Fruit fly (Drosophila melanogaster) whole organism, embryonic: ENCODE measurements around the gene CG33640.

ENCODE experiments used
- CG10366 ChIP-seq: fragments of 200-800 bp; sonication (Bioruptor generic); IDR thresholded peaks from 2 replicates; pipeline ENCODE4 v1.3.6; 2022; ENCODE audit warnings: missing biosample characterization, missing genetic modification characterization
- CG12071 ChIP-seq: fragments of 200-800 bp; sonication (Bioruptor generic); optimal IDR thresholded peaks from 3 replicates; lab custom pipeline; 2018; ENCODE audit warnings: missing biosample characterization, mild to moderate bottlenecking, missing genetic modification characterization
- CG13287 ChIP-seq: fragments of 200-800 bp; sonication (Bioruptor generic); IDR thresholded peaks from 2 replicates; pipeline ENCODE4 v1.3.6; 2022; ENCODE audit warnings: missing biosample characterization, missing genetic modification characterization; ENCODE audit not compliant: partially characterized antibody
- CG13624 ChIP-seq: fragments of 200-800 bp; sonication (Bioruptor generic); optimal IDR thresholded peaks from 2 replicates; lab custom pipeline; 2016; ENCODE audit warnings: missing biosample characterization, missing genetic modification characterization
- CG15696 ChIP-seq: fragments of 200-800 bp; sonication (Bioruptor generic); optimal IDR thresholded peaks from 2 replicates; lab custom pipeline; 2019; ENCODE audit warnings: missing biosample characterization, mild to moderate bottlenecking, missing genetic modification characterization, moderate library complexity
- CG17359 ChIP-seq: fragments of 200-800 bp; sonication (Bioruptor generic); optimal IDR thresholded peaks from 3 replicates; lab custom pipeline; 2018; ENCODE audit warnings: missing biosample characterization, mild to moderate bottlenecking, missing genetic modification characterization, moderate library complexity
- CG1792 ChIP-seq: fragments of 200-800 bp; sonication (Bioruptor generic); optimal IDR thresholded peaks from 2 replicates; lab custom pipeline; 2016; ENCODE audit warnings: missing biosample characterization, missing genetic modification characterization
- CG18011 ChIP-seq: fragments of 200-800 bp; sonication (Bioruptor generic); optimal IDR thresholded peaks from 2 replicates; lab custom pipeline; 2017; ENCODE audit warnings: missing biosample characterization, missing genetic modification characterization, mild to moderate bottlenecking, moderate library complexity, missing genotype
- CG2116 ChIP-seq: fragments of 200-800 bp; sonication (Bioruptor generic); optimal IDR thresholded peaks from 3 replicates; lab custom pipeline; 2018; ENCODE audit warnings: missing biosample characterization, mild to moderate bottlenecking, missing genetic modification characterization
- CG32767 ChIP-seq: fragments of 200-800 bp; sonication (Bioruptor generic); IDR thresholded peaks from 2 replicates; pipeline ENCODE4 v1.3.6; 2022; ENCODE audit warnings: missing biosample characterization, missing genetic modification characterization
- CG34376 ChIP-seq: fragments of 200-800 bp; sonication (Bioruptor generic); optimal IDR thresholded peaks from 2 replicates; lab custom pipeline; 2018; ENCODE audit warnings: missing biosample characterization, mild to moderate bottlenecking, missing genetic modification characterization
- CG3847 ChIP-seq: fragments of 200-800 bp; sonication (Bioruptor generic); IDR thresholded peaks from 2 replicates; pipeline ENCODE4 v1.3.6; 2022; ENCODE audit warnings: missing biosample characterization, missing genetic modification characterization
- CG3995 ChIP-seq: fragments of 200-800 bp; sonication (Bioruptor generic); optimal IDR thresholded peaks from 3 replicates; lab custom pipeline; 2016; ENCODE audit warnings: missing biosample characterization, missing genetic modification characterization
- CG4328 ChIP-seq: fragments of 200-800 bp; sonication (Bioruptor generic); optimal IDR thresholded peaks from 3 replicates; lab custom pipeline; 2017; ENCODE audit warnings: missing biosample characterization, missing genetic modification reagents, missing genetic modification characterization
- CG4360 ChIP-seq: fragments of 200-800 bp; sonication (Bioruptor generic); IDR thresholded peaks from 2 replicates; pipeline ENCODE4 v1.3.6; 2022; ENCODE audit warnings: missing biosample characterization, missing genetic modification characterization
- CG5953 ChIP-seq: fragments of 200-800 bp; sonication (Bioruptor generic); IDR thresholded peaks from 2 replicates; pipeline ENCODE4 v1.3.6; 2022; ENCODE audit warnings: missing biosample characterization, missing genetic modification characterization
- CG7987 ChIP-seq: fragments of 200-800 bp; sonication (Bioruptor generic); optimal IDR thresholded peaks from 2 replicates; lab custom pipeline; 2018; ENCODE audit warnings: missing biosample characterization, mild to moderate bottlenecking, missing genetic modification characterization, moderate library complexity
- CG8359 ChIP-seq: fragments of 200-800 bp; sonication (Bioruptor generic); optimal IDR thresholded peaks from 2 replicates; lab custom pipeline; 2017; ENCODE audit warnings: missing biosample characterization, mild to moderate bottlenecking, missing genetic modification characterization, borderline replicate concordance
- CG9215 ChIP-seq: fragments of 200-800 bp; sonication (Bioruptor generic); IDR thresholded peaks from 2 replicates; pipeline ENCODE4 v1.3.6; 2022; ENCODE audit warnings: missing biosample characterization, missing genetic modification characterization
- D19A ChIP-seq: fragments of 200-800 bp; optimal IDR thresholded peaks from 3 replicates; lab custom pipeline; 2019; ENCODE audit warnings: missing biosample characterization, mild to moderate bottlenecking, missing genetic modification characterization, moderate library complexity
- Drgx ChIP-seq: fragments of 200-800 bp; sonication (Bioruptor generic); IDR thresholded peaks from 2 replicates; pipeline ENCODE4 v1.3.6; 2022; ENCODE audit warnings: missing biosample characterization, missing genetic modification characterization
- Hmr ChIP-seq: fragments of 200-800 bp; sonication (Bioruptor generic); optimal IDR thresholded peaks from 3 replicates; lab custom pipeline; 2017; ENCODE audit warnings: mild to moderate bottlenecking, missing biosample characterization, missing genetic modification reagents, missing genetic modification characterization
- Hmx ChIP-seq: fragments of 200-800 bp; sonication (Bioruptor generic); optimal IDR thresholded peaks from 2 replicates; lab custom pipeline; 2016; ENCODE audit warnings: missing biosample characterization, missing genetic modification characterization
- MTF-1 ChIP-seq: fragments of 200-800 bp; sonication (Bioruptor generic); optimal IDR thresholded peaks from 2 replicates; lab custom pipeline; 2018; ENCODE audit warnings: missing biosample characterization, mild to moderate bottlenecking, missing genetic modification characterization, borderline replicate concordance
- Max ChIP-seq: fragments of 200-800 bp; sonication (Bioruptor generic); optimal IDR thresholded peaks from 2 replicates; lab custom pipeline; 2016; ENCODE audit warnings: missing biosample characterization, mild to moderate bottlenecking, missing genetic modification characterization
- NC2β ChIP-seq: fragments of 200-800 bp; sonication (Bioruptor generic); optimal IDR thresholded peaks from 2 replicates; lab custom pipeline; 2016; ENCODE audit warnings: missing biosample characterization, missing genetic modification characterization
- Trl ChIP-seq, 3 experiments: fragments of >200 bp in 2 of 3; fragments of 200-800 bp in 1 of 3; sonication (Bioruptor generic) in 1 of 3; optimal IDR thresholded peaks; 2 replicates in 1 of 3; 3 replicates in 2 of 3; lab custom pipeline; 2016 to 2017; ENCODE audit warnings: missing biosample characterization in 1 of 3, missing genetic modification characterization in 1 of 3
- Vsx1 ChIP-seq: fragments of 200-800 bp; sonication (Bioruptor generic); optimal IDR thresholded peaks from 2 replicates; lab custom pipeline; 2017; ENCODE audit warnings: missing biosample characterization, mild to moderate bottlenecking, missing genetic modification characterization, missing genetic modification reagents
- Xbp1 ChIP-seq: fragments of 200-800 bp; sonication (Bioruptor generic); optimal IDR thresholded peaks from 3 replicates; lab custom pipeline; 2016; ENCODE audit warnings: missing biosample characterization, mild to moderate bottlenecking, missing genetic modification characterization
- ato ChIP-seq: fragments of 200-800 bp; sonication (Bioruptor generic); IDR thresholded peaks from 2 replicates; pipeline ENCODE4 v1.3.6; 2022; ENCODE audit warnings: missing biosample characterization, missing genetic modification characterization; ENCODE audit not compliant: partially characterized antibody
- bowl ChIP-seq: fragments of 200-800 bp; sonication (Bioruptor generic); IDR thresholded peaks from 2 replicates; pipeline ENCODE4 v1.3.6; 2022; ENCODE audit warnings: missing biosample characterization, missing genetic modification characterization
- chinmo ChIP-seq: fragments of 200-800 bp; sonication (Bioruptor generic); IDR thresholded peaks from 4 replicates; pipeline ENCODE4 v1.3.6; 2022; ENCODE audit warnings: missing biosample characterization, missing genetic modification characterization; ENCODE audit not compliant: partially characterized antibody
- crol ChIP-seq: fragments of 200-800 bp; sonication (Bioruptor generic); IDR thresholded peaks from 2 replicates; pipeline ENCODE4 v1.3.6; 2022; ENCODE audit warnings: missing biosample characterization, missing genetic modification characterization
- da ChIP-seq: fragments of 200-800 bp; sonication (Bioruptor generic); optimal IDR thresholded peaks from 2 replicates; lab custom pipeline; 2016; ENCODE audit warnings: missing biosample characterization, missing genetic modification characterization
- esg ChIP-seq: fragments of 200-800 bp; sonication (Bioruptor generic); conservative IDR thresholded peaks from 2 replicates; pipeline ENCODE4 v1.3.6; 2022; ENCODE audit warnings: missing biosample characterization, missing genetic modification characterization
- ftz-f1 ChIP-seq: fragments of 200-800 bp; sonication (Bioruptor generic); optimal IDR thresholded peaks from 2 replicates; lab custom pipeline; 2016; ENCODE audit warnings: missing biosample characterization, missing genetic modification characterization
- hkb ChIP-seq, 2 experiments: fragments of 200-800 bp in 1 of 2; fragments of >200 bp in 1 of 2; sonication (Bioruptor generic) in 1 of 2; IDR thresholded peaks in 1 of 2; optimal IDR thresholded peaks in 1 of 2; 2 replicates each; pipeline versions ENCODE4 v1.3.6 to Lab custom; 2017 to 2022; ENCODE audit warnings: missing biosample characterization in 1 of 2, missing genetic modification characterization in 1 of 2
- lab ChIP-seq: fragments of 200-800 bp; sonication (Bioruptor generic); optimal IDR thresholded peaks from 3 replicates; lab custom pipeline; 2017; ENCODE audit warnings: missing biosample characterization, missing genetic modification characterization, mild to moderate bottlenecking, moderate library complexity, missing genetic modification reagents
- nom ChIP-seq: fragments of 200-800 bp; sonication (Bioruptor generic); optimal IDR thresholded peaks from 2 replicates; lab custom pipeline; 2017; ENCODE audit warnings: missing biosample characterization, missing genetic modification characterization, mild to moderate bottlenecking, moderate library complexity, missing genetic modification reagents
- oc ChIP-seq: fragments of 200-800 bp; sonication (Bioruptor generic); optimal IDR thresholded peaks from 2 replicates; lab custom pipeline; 2018; ENCODE audit warnings: missing biosample characterization, mild to moderate bottlenecking, missing genetic modification characterization, moderate library complexity
- p53 ChIP-seq: fragments of 200-800 bp; sonication (Bioruptor generic); optimal IDR thresholded peaks from 2 replicates; lab custom pipeline; 2016; ENCODE audit warnings: missing biosample characterization, missing genetic modification characterization
- sd ChIP-seq: fragments of 200-800 bp; sonication (Bioruptor generic); optimal IDR thresholded peaks from 3 replicates; lab custom pipeline; 2018; ENCODE audit warnings: missing biosample characterization, mild to moderate bottlenecking, missing genetic modification characterization, moderate library complexity
- sens ChIP-seq: fragments of 200-800 bp; sonication (Bioruptor generic); peaks from one replicate; lab custom pipeline; 2016; ENCODE audit warnings: missing biosample characterization, missing genetic modification characterization
- sens-2 ChIP-seq: fragments of 200-800 bp; sonication (Bioruptor generic); IDR thresholded peaks from 2 replicates; pipeline ENCODE4 v1.3.6; 2022; ENCODE audit warnings: missing biosample characterization, missing genetic modification characterization
- slou ChIP-seq: fragments of 200-800 bp; sonication (Bioruptor generic); optimal IDR thresholded peaks from 3 replicates; lab custom pipeline; 2016; ENCODE audit warnings: missing biosample characterization, missing genetic modification characterization
- stwl ChIP-seq: fragments of 200-800 bp; sonication (Bioruptor generic); optimal IDR thresholded peaks from 3 replicates; lab custom pipeline; 2018; ENCODE audit warnings: missing biosample characterization, mild to moderate bottlenecking, missing genetic modification characterization, moderate library complexity
- tap ChIP-seq: fragments of 200-800 bp; optimal IDR thresholded peaks from 3 replicates; lab custom pipeline; 2019; ENCODE audit warnings: missing biosample characterization, mild to moderate bottlenecking, missing genetic modification characterization, moderate library complexity
- tin ChIP-seq: fragments of 200-800 bp; sonication (Bioruptor generic); optimal IDR thresholded peaks from 3 replicates; lab custom pipeline; 2016; ENCODE audit warnings: missing biosample characterization, missing genetic modification characterization
- tx ChIP-seq: fragments of 200-800 bp; sonication (Bioruptor generic); optimal IDR thresholded peaks from 2 replicates; lab custom pipeline; 2016; ENCODE audit warnings: missing biosample characterization, missing genetic modification characterization
- wek ChIP-seq: fragments of 200-800 bp; sonication (Bioruptor generic); optimal IDR thresholded peaks from 3 replicates; lab custom pipeline; 2018; ENCODE audit warnings: missing biosample characterization, mild to moderate bottlenecking, missing genetic modification characterization, moderate library complexity

CG33640 gene

dm6 chr2L:13549973-13550458 lies 22.4 kb downstream of the CG33640 start, which contains the start of gene kuz (continued):
- TF ChIP-seq Vsx1: peak; percentile 44
- peak; percentile 61 for TF ChIP-seq lab (GFP tag; lab: Kevin White, UChicago)
- peak; percentile 42 for TF ChIP-seq wek (GFP tag; lab: Kevin White, UChicago)
- TF ChIP-seq CG17359 (tag; lab: Kevin White, UChicago): peak; percentile 42
- peak; percentile 54 for TF ChIP-seq MTF-1 (GFP tag; lab: Kevin White, UChicago)
- TF ChIP-seq crol (GFP tag; lab: Robert Waterston, UW): no peak
- TF ChIP-seq stwl (tag; lab: Kevin White, UChicago): peak; percentile 37
- TF ChIP-seq NC2β: peak; percentile 24
- TF ChIP-seq CG2116: no peak
- no peak for TF ChIP-seq CG18011 (GFP tag; lab: Kevin White, UChicago)
- TF ChIP-seq CG12071 (GFP tag; lab: Kevin White, UChicago): peak; percentile 32
- TF ChIP-seq CG4328 (GFP tag; lab: Kevin White, UChicago): peak; percentile 37
- no peak for TF ChIP-seq tin (GFP tag; lab: Kevin White, UChicago)
- no peak for TF ChIP-seq CG3995 (GFP tag; lab: Kevin White, UChicago)
- peak; percentile 27; the same call in 1 of the 2 replicates for TF ChIP-seq sens-2
- TF ChIP-seq sd (tag; lab: Kevin White, UChicago): peak; percentile 63
- peak; percentile 75 for TF ChIP-seq CG32767 (GFP tag; lab: Robert Waterston, UW)
- TF ChIP-seq CG15696 (tag; lab: Kevin White, UChicago): no peak
- TF ChIP-seq D19A (tag; lab: Kevin White, UChicago): peak; percentile 53
- peak; percentile 66; the same call in 1 of the 2 replicates for TF ChIP-seq ato (GFP tag; lab: Robert Waterston, UW)
- TF ChIP-seq tap: peak; percentile 31
- TF ChIP-seq Hmx: no peak
- peak; percentile 63 for TF ChIP-seq CG13287
- TF ChIP-seq esg (GFP tag; lab: Robert Waterston, UW): no peak
- TF ChIP-seq CG7987 (GFP tag; lab: Kevin White, UChicago): peak; percentile 75
- no peak for TF ChIP-seq hkb (optimal IDR thresholded peaks at IDR 0.05; lab: Kevin White, UChicago)
- TF ChIP-seq hkb (GFP tag; IDR thresholded peaks at IDR 0.05; lab: Robert Waterston, UW): 0 out of 2 replicates have a peak, but pooled peaks have one; percentile 30
- peak; percentile 13 for TF ChIP-seq Xbp1 (GFP tag; lab: Kevin White, UChicago)
- peak; percentile 51 for TF ChIP-seq ftz-f1
- TF ChIP-seq CG34376: peak; percentile 46
- no peak for TF ChIP-seq p53 (GFP tag; lab: Kevin White, UChicago)
- TF ChIP-seq CG13624 (GFP tag; lab: Kevin White, UChicago): peak; percentile 49
- TF ChIP-seq tx (GFP tag; lab: Kevin White, UChicago): peak; percentile 4
- no peak for TF ChIP-seq CG3847 (GFP tag; lab: Robert Waterston, UW)
- peak; percentile 19 for TF ChIP-seq oc
- peak; percentile 15 for TF ChIP-seq Max (GFP tag; lab: Kevin White, UChicago)
- TF ChIP-seq CG10366 (GFP tag; lab: Robert Waterston, UW): peak; percentile 30
- peak; percentile 72 for TF ChIP-seq Hmr (GFP tag; lab: Kevin White, UChicago)

- peak; percentile 29; the same call in 1 of the 2 replicates for TF ChIP-seq crol (GFP tag; lab: Robert Waterston, UW)
- peak; percentile 93 to 96 for TF ChIP-seq Trl (optimal IDR thresholded peaks at IDR 0.05; lab: Kevin White, UChicago)
- no peak for TF ChIP-seq Trl (GFP tag; optimal IDR thresholded peaks at IDR 0.05; lab: Kevin White, UChicago)
- TF ChIP-seq CG8359 (GFP tag; lab: Kevin White, UChicago): no peak
- no peak for TF ChIP-seq da
- no peak for TF ChIP-seq bowl (GFP tag; lab: Robert Waterston, UW)
- peak; percentile 85 for TF ChIP-seq CG4360 (GFP tag; lab: Robert Waterston, UW)
- TF ChIP-seq CG1792: no peak
- TF ChIP-seq slou (GFP tag; lab: Kevin White, UChicago): no peak
- TF ChIP-seq CG5953 (GFP tag; lab: Robert Waterston, UW): no peak
- peak; percentile 93 for TF ChIP-seq nom
- peak; percentile 35; the same call in 1 of the 2 replicates for TF ChIP-seq Drgx (GFP tag; lab: Robert Waterston, UW)
- TF ChIP-seq CG9215: no peak
- peak; percentile 11 for TF ChIP-seq sens (GFP tag; lab: Kevin White, UChicago)
- TF ChIP-seq chinmo (GFP tag; lab: Robert Waterston, UW): peak; percentile 75
Observed at dm6 chr2L:13550488-13551033, 22.9 kb downstream of the CG33640 start.
